Fruit fly (Drosophila melanogaster): Measurements from ENCODE around the gene Nufip.
A peak's percentile ranks its signal among the peaks of the same experiment; 100 is the strongest.

Nufip gene

dm6 chr3L:18765657-18766592, 17.8 kb upstream of the Nufip start (continued):
- no peak for TF ChIP-seq Sry-β (GFP tag; optimal IDR thresholded peaks at IDR 0.05)
- no peak for TF ChIP-seq zen (tag; optimal IDR thresholded peaks at IDR 0.05)
- TF ChIP-seq CG43689 (GFP tag; IDR thresholded peaks at IDR 0.05) = no peak
- no peak for TF ChIP-seq kay (GFP tag; optimal IDR thresholded peaks at IDR 0.05)
- no peak for TF ChIP-seq CG13624 (GFP tag; optimal IDR thresholded peaks at IDR 0.05)
- peak; percentile 17 for TF ChIP-seq CTCF (GFP tag; optimal IDR thresholded peaks at IDR 0.05)
- no peak for TF ChIP-seq gsb-n (tag; optimal IDR thresholded peaks at IDR 0.05)
- no peak for TF ChIP-seq nerfin-1 (tag; optimal IDR thresholded peaks at IDR 0.05)
- peak; percentile 63; the same call in 2 of the 3 replicates for TF ChIP-seq ci (GFP tag; IDR thresholded peaks at IDR 0.05)
- TF ChIP-seq ind (GFP tag; optimal IDR thresholded peaks at IDR 0.05) = no peak
- TF ChIP-seq CG12769 (tag; optimal IDR thresholded peaks at IDR 0.05) = peak; percentile 85
- peak; percentile 20 for TF ChIP-seq CG14710 (tag; optimal IDR thresholded peaks at IDR 0.05)
- TF ChIP-seq CG2199 (GFP tag; IDR thresholded peaks at IDR 0.05) = no peak
- peak; percentile 71 for TF ChIP-seq sqz (GFP tag; optimal IDR thresholded peaks at IDR 0.05)
- TF ChIP-seq CG10366 (GFP tag; IDR thresholded peaks at IDR 0.05) = no peak
- TF ChIP-seq chif (GFP tag; optimal IDR thresholded peaks at IDR 0.05) = no peak
- TF ChIP-seq cas (GFP tag; IDR thresholded peaks at IDR 0.05) = no peak
- no peak for TF ChIP-seq CG12744 (GFP tag; optimal IDR thresholded peaks at IDR 0.05)
- no peak for TF ChIP-seq GATAe (GFP tag; conservative IDR thresholded peaks at IDR 0.05)
- no peak for TF ChIP-seq ash1 (GFP tag; optimal IDR thresholded peaks at IDR 0.05)
- 0 out of 2 replicates have a peak, but pooled peaks have one; percentile 23 for TF ChIP-seq CG11247 (GFP tag; IDR thresholded peaks at IDR 0.05)
- no peak for TF ChIP-seq CG10321 (GFP tag; IDR thresholded peaks at IDR 0.05)
- peak; percentile 27 for TF ChIP-seq CG7839 (tag; optimal IDR thresholded peaks at IDR 0.05)
- TF ChIP-seq CG7357 (GFP tag; IDR thresholded peaks at IDR 0.05) = no peak
- no peak for TF ChIP-seq wdn (GFP tag; IDR thresholded peaks at IDR 0.05)
- TF ChIP-seq CG11560 (tag; IDR thresholded peaks at IDR 0.05) = no peak
- no peak for TF ChIP-seq ab (GFP tag; optimal IDR thresholded peaks at IDR 0.05)
- TF ChIP-seq Xbp1 (GFP tag; optimal IDR thresholded peaks at IDR 0.05) = peak; percentile 17
- no peak for TF ChIP-seq otp (GFP tag; IDR thresholded peaks at IDR 0.05)
- TF ChIP-seq CG15514 (GFP tag; optimal IDR thresholded peaks at IDR 0.05) = no peak
- TF ChIP-seq NK7.1 (GFP tag; optimal IDR thresholded peaks at IDR 0.05) = no peak
- no peak for TF ChIP-seq ATbp (GFP tag; optimal IDR thresholded peaks at IDR 0.05)
- no peak for TF ChIP-seq CG12104 (GFP tag; optimal IDR thresholded peaks at IDR 0.05)
- peak; percentile 16 for TF ChIP-seq CG15269 (tag; optimal IDR thresholded peaks at IDR 0.05)
- TF ChIP-seq Med (GFP tag) = peak; percentile 75
- TF ChIP-seq CG34224 (GFP tag; IDR thresholded peaks at IDR 0.05; ENCODE audit: partially characterized antibody) = peak; percentile 58; the same call in 1 of the 3 replicates

- TF ChIP-seq Xbp1 (GFP tag; optimal IDR thresholded peaks at IDR 0.05) (no peak), CG10147 (GFP tag; optimal IDR thresholded peaks at IDR 0.05) (no peak), BtbVII (GFP tag; optimal IDR thresholded peaks at IDR 0.05) (no peak), sob (GFP tag; IDR thresholded peaks at IDR 0.05) (no peak), CG10267 (tag; optimal IDR thresholded peaks at IDR 0.05) (no peak), p53 (GFP tag; optimal IDR thresholded peaks at IDR 0.05) (no peak), row (GFP tag; IDR thresholded peaks at IDR 0.05) (0 out of 3 replicates have a peak, but pooled peaks have one; percentile 5), CG9876 (GFP tag; optimal IDR thresholded peaks at IDR 0.05) (peak; percentile 6), danr (GFP tag; IDR thresholded peaks at IDR 0.05) (0 out of 2 replicates have a peak, but pooled peaks have one; percentile 19), CG7745 (tag; optimal IDR thresholded peaks at IDR 0.05) (no peak), sim (GFP tag; IDR thresholded peaks at IDR 0.05) (no peak), CG12942 (GFP tag; optimal IDR thresholded peaks at IDR 0.05) (no peak), dysf (GFP tag; IDR thresholded peaks at IDR 0.05) (no peak), ap (GFP tag; IDR thresholded peaks at IDR 0.05) (peak; percentile 19; the same call in 1 of the 2 replicates)
Measured at dm6 chr3L:18763486-18764436, 15.6 kb upstream of the Nufip start.

Measured in whole organism, embryonic.